Worm (Caenorhabditis elegans) whole organism, early embryonic: ENCODE measurements around the gene mrps-5.

Experiments used
- B0310.2 ChIP-seq: sonication (generic microtip); optimal IDR thresholded peaks from 2 replicates; lab custom pipeline; 2016; ENCODE audit warnings: mild to moderate bottlenecking, missing genetic modification characterization, missing compliant biosample characterization
- F13C5.2 ChIP-seq: sonication (generic microtip); optimal IDR thresholded peaks from 2 replicates; lab custom pipeline; 2017; ENCODE audit warnings: mild to moderate bottlenecking, missing genetic modification characterization, inconsistent platforms, missing compliant biosample characterization
- aly-1 ChIP-seq: sonication (generic microtip); optimal IDR thresholded peaks from 2 replicates; lab custom pipeline; 2016; ENCODE audit warnings: missing genetic modification characterization, missing compliant biosample characterization
- ama-1 ChIP-seq: fragments of 150-350 bp; optimal IDR thresholded peaks from 2 replicates; lab custom pipeline; 2014
- ceh-13 ChIP-seq: fragments of 200-800 bp; sonication (Bioruptor generic); optimal IDR thresholded peaks from 2 replicates; lab custom pipeline; 2018; ENCODE audit warnings: mild to moderate bottlenecking, missing genetic modification characterization, missing compliant biosample characterization
- ceh-36 ChIP-seq: sonication (generic microtip); optimal IDR thresholded peaks from 2 replicates; lab custom pipeline; 2016; ENCODE audit warnings: missing genetic modification characterization, inconsistent platforms, missing compliant biosample characterization
- ets-7 ChIP-seq: sonication (generic microtip); optimal IDR thresholded peaks from 2 replicates; lab custom pipeline; 2016; ENCODE audit warnings: missing genotype, missing genetic modification characterization, missing compliant biosample characterization
- flt-1 ChIP-seq: fragments of 200-800 bp; sonication (Bioruptor generic); IDR thresholded peaks from 2 replicates; pipeline ENCODE4 v1.3.6; 2022; ENCODE audit warnings: missing genetic modification characterization, missing compliant biosample characterization
- hmbx-1 ChIP-seq: sonication (generic microtip); optimal IDR thresholded peaks from 2 replicates; lab custom pipeline; 2016; ENCODE audit warnings: mild to moderate bottlenecking, missing genetic modification characterization, missing compliant biosample characterization
- hmg-4 ChIP-seq: fragments of 200-800 bp; sonication (Bioruptor generic); optimal IDR thresholded peaks from 2 replicates; lab custom pipeline; 2018; ENCODE audit warnings: mild to moderate bottlenecking, missing genetic modification characterization, missing compliant biosample characterization
- hnd-1 ChIP-seq: sonication (generic microtip); optimal IDR thresholded peaks from 2 replicates; lab custom pipeline; 2016; ENCODE audit warnings: missing genetic modification characterization, missing compliant biosample characterization
- pes-1 ChIP-seq: fragments of 200-800 bp; sonication (Bioruptor generic); IDR thresholded peaks from 2 replicates; pipeline ENCODE4 v1.3.6; 2022; ENCODE audit warnings: missing genetic modification reagents, missing genetic modification characterization, missing compliant biosample characterization
- scrt-1 ChIP-seq: fragments of 200-800 bp; sonication (Bioruptor generic); IDR thresholded peaks from 2 replicates; pipeline ENCODE4 v1.3.6; 2022; ENCODE audit warnings: missing genetic modification characterization, missing compliant biosample characterization
- sea-1 ChIP-seq: fragments of 200-800 bp; sonication (Bioruptor generic); conservative IDR thresholded peaks from 2 replicates; pipeline ENCODE4 v1.3.6; 2022; ENCODE audit warnings: missing genetic modification characterization, missing compliant biosample characterization
- tbx-11 ChIP-seq: fragments of 200-800 bp; sonication (Bioruptor generic); IDR thresholded peaks from 2 replicates; pipeline ENCODE4 v1.3.6; 2022; ENCODE audit warnings: missing genetic modification characterization, missing compliant biosample characterization
- tbx-37 ChIP-seq: fragments of 200-800 bp; sonication (Bioruptor generic); conservative IDR thresholded peaks from 2 replicates; pipeline ENCODE4 v1.3.6; 2022; ENCODE audit warnings: missing genetic modification reagents, missing genetic modification characterization, missing compliant biosample characterization
- tra-4 ChIP-seq: sonication (generic microtip); optimal IDR thresholded peaks from 2 replicates; lab custom pipeline; 2017; ENCODE audit warnings: missing genetic modification characterization, missing compliant biosample characterization

Gene mrps-5

ce11 chrV:12579299-12579698, 16.0 kb downstream of the mrps-5 start, which contains the start of gene E02A10.3:
Gene E02A10.3, plus strand, starts transcription at chrV:12579599.
- TF ChIP-seq tbx-37 (GFP tag; lab: Robert Waterston, UW) (no peak), ceh-36 (tag; lab: Kevin White, UChicago) (no peak), scrt-1 (GFP tag; lab: Robert Waterston, UW) (no peak), ets-7 (tag; lab: Kevin White, UChicago) (no peak), ama-1 (lab: Kevin White, UChicago) (no peak), flt-1 (GFP tag; lab: Robert Waterston, UW) (no peak), ceh-13 (GFP tag; lab: Kevin White, UChicago) (no peak), hmbx-1 (tag; lab: Kevin White, UChicago) (no peak), B0310.2 (no peak), aly-1 (tag; lab: Kevin White, UChicago) (no peak), sea-1 (GFP tag; lab: Robert Waterston, UW) (no peak), pes-1 (no peak), hmg-4 (no peak), tbx-11 (GFP tag; lab: Robert Waterston, UW) (no peak), hnd-1 (no peak), F13C5.2 (tag; lab: Kevin White, UChicago) (no peak), tra-4 (no peak)

DNA sequence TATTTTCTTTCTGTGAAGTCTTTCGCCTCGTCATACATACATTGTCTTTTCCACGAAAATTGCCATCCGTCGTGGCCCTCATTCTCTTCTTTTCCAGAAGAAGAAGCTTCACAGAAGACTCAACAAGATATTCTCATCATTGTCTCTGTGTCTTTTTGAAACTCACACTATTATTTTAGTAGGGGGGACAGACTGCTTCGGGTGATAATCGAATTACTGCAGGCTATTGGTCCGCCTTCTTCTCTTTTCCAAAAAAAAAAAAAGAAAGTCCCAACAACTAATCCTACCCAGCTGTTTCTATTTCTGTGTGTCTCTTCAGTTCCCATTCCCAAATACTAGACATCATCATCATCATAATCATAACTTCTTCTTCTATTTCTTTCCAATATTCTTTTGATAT, 20.1 kb downstream of the mrps-5 start:
- TF ChIP-seq F13C5.2 (tag; lab: Kevin White, UChicago) (no peak), flt-1 (GFP tag; lab: Robert Waterston, UW) (no peak), tbx-37 (GFP tag; lab: Robert Waterston, UW) (no peak)

- TF ChIP-seq F13C5.2 (tag; lab: Kevin White, UChicago) (no peak), ceh-36 (tag; lab: Kevin White, UChicago) (no peak), tbx-37 (GFP tag; lab: Robert Waterston, UW) (no peak), scrt-1 (GFP tag; lab: Robert Waterston, UW) (no peak), tbx-11 (GFP tag; lab: Robert Waterston, UW) (no peak), ceh-13 (GFP tag; lab: Kevin White, UChicago) (no peak), tra-4 (no peak), flt-1 (GFP tag; lab: Robert Waterston, UW) (no peak), hnd-1 (no peak), hmg-4 (no peak), hmbx-1 (tag; lab: Kevin White, UChicago) (no peak), ama-1 (lab: Kevin White, UChicago) (no peak), pes-1 (no peak), sea-1 (GFP tag; lab: Robert Waterston, UW) (no peak), B0310.2 (no peak), aly-1 (tag; lab: Kevin White, UChicago) (no peak), ets-7 (tag; lab: Kevin White, UChicago) (no peak)
These were observed 21.5 kb downstream of the mrps-5 start for ce11 chrV:12584771-12585170.

DNA sequence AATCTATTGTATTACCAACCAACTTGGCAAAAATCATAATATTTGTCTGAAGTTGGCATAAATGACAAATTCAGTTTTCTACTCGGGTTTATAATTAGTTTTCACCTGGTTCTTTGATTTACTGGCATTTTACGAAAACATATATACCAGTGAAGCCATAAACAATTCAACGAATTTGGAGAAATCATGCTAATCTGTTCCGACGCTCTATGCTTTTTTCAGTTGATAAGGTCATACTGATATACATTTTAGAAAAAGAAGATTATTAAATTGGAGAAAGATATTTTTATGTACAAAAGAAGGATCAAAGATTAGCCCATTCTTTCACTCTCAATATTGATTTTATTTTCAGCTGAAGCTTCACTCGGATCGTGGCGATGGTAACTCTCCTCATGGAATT, 23.5 kb downstream of the mrps-5 start:
- no peak for TF ChIP-seq scrt-1 (GFP tag; lab: Robert Waterston, UW)
- TF ChIP-seq ama-1 (lab: Kevin White, UChicago): no peak
- no peak for TF ChIP-seq hnd-1
- no peak for TF ChIP-seq sea-1 (GFP tag; lab: Robert Waterston, UW)
- TF ChIP-seq hmbx-1 (tag; lab: Kevin White, UChicago): no peak
- TF ChIP-seq tbx-37 (GFP tag; lab: Robert Waterston, UW): no peak
- TF ChIP-seq aly-1 (tag; lab: Kevin White, UChicago): no peak
- no peak for TF ChIP-seq F13C5.2 (tag; lab: Kevin White, UChicago)
- TF ChIP-seq tbx-11 (GFP tag; lab: Robert Waterston, UW): no peak
- TF ChIP-seq ceh-13 (GFP tag; lab: Kevin White, UChicago): no peak
- no peak for TF ChIP-seq B0310.2
- no peak for TF ChIP-seq hmg-4
- TF ChIP-seq ets-7 (tag; lab: Kevin White, UChicago): no peak

ce11 chrV:12588030-12588429, 24.7 kb downstream of the mrps-5 start, which contains the start of gene C14C10.1:
Gene C14C10.1, plus strand, starts transcription at chrV:12588330.
- TF ChIP-seq B0310.2: no peak
- no peak for TF ChIP-seq hmg-4
- no peak for TF ChIP-seq sea-1 (GFP tag; lab: Robert Waterston, UW)
- TF ChIP-seq ceh-13 (GFP tag; lab: Kevin White, UChicago): no peak
- TF ChIP-seq hmbx-1 (tag; lab: Kevin White, UChicago): no peak
- no peak for TF ChIP-seq F13C5.2 (tag; lab: Kevin White, UChicago)
- no peak for TF ChIP-seq pes-1
- TF ChIP-seq ama-1 (lab: Kevin White, UChicago): no peak
- TF ChIP-seq ets-7 (tag; lab: Kevin White, UChicago): no peak
- TF ChIP-seq tbx-37 (GFP tag; lab: Robert Waterston, UW): no peak
- no peak for TF ChIP-seq scrt-1 (GFP tag; lab: Robert Waterston, UW)

- TF ChIP-seq F13C5.2 (tag; lab: Kevin White, UChicago) (no peak), ets-7 (tag; lab: Kevin White, UChicago) (no peak), hmg-4 (no peak), hmbx-1 (tag; lab: Kevin White, UChicago) (no peak), B0310.2 (no peak), aly-1 (tag; lab: Kevin White, UChicago) (no peak), hnd-1 (no peak), scrt-1 (GFP tag; lab: Robert Waterston, UW) (no peak), flt-1 (GFP tag; lab: Robert Waterston, UW) (no peak), pes-1 (no peak), tbx-37 (GFP tag; lab: Robert Waterston, UW) (no peak), ceh-36 (tag; lab: Kevin White, UChicago) (no peak), tra-4 (no peak), ceh-13 (GFP tag; lab: Kevin White, UChicago) (no peak), ama-1 (lab: Kevin White, UChicago) (no peak)
These were observed 27.3 kb downstream of the mrps-5 start, which contains the start of gene ttr-43 for ce11 chrV:12590601-12591000. Gene ttr-43, minus strand, starts transcription at chrV:12590701.

DNA sequence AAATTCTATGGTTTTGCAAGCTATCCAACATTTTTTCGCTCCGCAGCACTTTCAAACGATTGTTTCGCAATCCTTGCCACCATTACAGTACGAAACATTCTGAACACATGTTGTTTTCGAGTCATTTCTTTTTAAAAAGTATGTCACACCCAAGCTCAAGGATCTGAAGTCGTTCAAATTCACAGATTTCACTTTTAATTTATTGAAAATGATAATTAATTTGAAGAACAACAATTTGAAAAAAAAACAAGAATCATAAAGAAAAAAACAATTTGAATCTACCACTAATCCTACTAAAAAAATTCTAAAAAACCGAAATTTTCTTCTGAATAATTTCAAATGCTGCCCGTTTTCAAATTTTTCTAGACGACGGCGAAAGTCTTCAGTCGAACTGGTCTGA, 29.1 kb downstream of the mrps-5 start, which contains the start of gene C14C10.2:
Gene C14C10.2 (minus strand): TSS at position 101 of the 400 bp plus-strand sequence.
- TF ChIP-seq pes-1 (no peak), B0310.2 (no peak), hnd-1 (no peak), hmbx-1 (tag; lab: Kevin White, UChicago) (no peak)
